Fruit fly (Drosophila melanogaster) whole organism, embryonic: Measurements from ENCODE around the gene CG4951.

Experiments used
- Abd-B ChIP-seq: fragments of 200-800 bp; sonication (Bioruptor generic); optimal IDR thresholded peaks from 2 replicates; lab custom pipeline; 2018; ENCODE audit warnings: missing biosample characterization, mild to moderate bottlenecking, missing genetic modification characterization, moderate library complexity
- B-H2 ChIP-seq: fragments of 200-800 bp; sonication (Bioruptor generic); optimal IDR thresholded peaks from 2 replicates; lab custom pipeline; 2018; ENCODE audit warnings: missing biosample characterization, mild to moderate bottlenecking, missing genetic modification characterization
- Bdp1 ChIP-seq: fragments of 200-800 bp; sonication (Bioruptor generic); optimal IDR thresholded peaks from 3 replicates; lab custom pipeline; 2016; ENCODE audit warnings: missing biosample characterization, missing genetic modification characterization
- Blimp-1 ChIP-seq: fragments of 200-800 bp; sonication (Bioruptor generic); optimal IDR thresholded peaks from 3 replicates; lab custom pipeline; 2018; ENCODE audit warnings: missing biosample characterization, missing genetic modification characterization, mild to moderate bottlenecking, moderate library complexity, missing genetic modification reagents
- CG10274 ChIP-seq: fragments of 200-800 bp; sonication (Bioruptor generic); optimal IDR thresholded peaks from 3 replicates; lab custom pipeline; 2017; ENCODE audit warnings: missing biosample characterization, mild to moderate bottlenecking, missing genetic modification characterization
- CG11093 ChIP-seq: fragments of 200-800 bp; sonication (Bioruptor generic); IDR thresholded peaks from 3 replicates; pipeline ENCODE4 v1.3.6; 2022; ENCODE audit warnings: missing biosample characterization, missing genetic modification characterization
- CG12219 ChIP-seq: fragments of 200-800 bp; sonication (Bioruptor generic); optimal IDR thresholded peaks from 3 replicates; lab custom pipeline; 2018; ENCODE audit warnings: missing biosample characterization, mild to moderate bottlenecking, missing genetic modification characterization
- CG13424 ChIP-seq: fragments of 200-800 bp; sonication (Bioruptor generic); optimal IDR thresholded peaks from 2 replicates; lab custom pipeline; 2019; ENCODE audit warnings: missing biosample characterization, mild to moderate bottlenecking, missing genetic modification characterization, moderate library complexity
- CG13624 ChIP-seq: fragments of 200-800 bp; sonication (Bioruptor generic); optimal IDR thresholded peaks from 2 replicates; lab custom pipeline; 2016; ENCODE audit warnings: missing biosample characterization, missing genetic modification characterization
- CG16813 ChIP-seq: fragments of 200-800 bp; sonication (Bioruptor generic); IDR thresholded peaks from 3 replicates; pipeline ENCODE4 v1.3.6; 2022; ENCODE audit warnings: missing biosample characterization, missing genetic modification characterization; ENCODE audit not compliant: partially characterized antibody
- CG17612 ChIP-seq: fragments of 200-800 bp; sonication (Bioruptor generic); IDR thresholded peaks from 2 replicates; pipeline ENCODE4 v1.3.6; 2022; ENCODE audit warnings: missing biosample characterization, missing genetic modification characterization
- CG30403 ChIP-seq: fragments of 200-800 bp; sonication (Bioruptor generic); optimal IDR thresholded peaks from 3 replicates; lab custom pipeline; 2016; ENCODE audit warnings: missing biosample characterization, missing genetic modification characterization
- CG30431 ChIP-seq: fragments of 200-800 bp; sonication (Bioruptor generic); optimal IDR thresholded peaks from 2 replicates; lab custom pipeline; 2017; ENCODE audit warnings: missing biosample characterization, missing genetic modification characterization
- CG32767 ChIP-seq: fragments of 200-800 bp; sonication (Bioruptor generic); IDR thresholded peaks from 2 replicates; pipeline ENCODE4 v1.3.6; 2022; ENCODE audit warnings: missing biosample characterization, missing genetic modification characterization
- CG32772 ChIP-seq: fragments of 200-800 bp; sonication (Bioruptor generic); IDR thresholded peaks from 2 replicates; pipeline ENCODE4 v1.3.6; 2022; ENCODE audit warnings: missing biosample characterization, missing genetic modification characterization
- CG3847 ChIP-seq: fragments of 200-800 bp; sonication (Bioruptor generic); IDR thresholded peaks from 2 replicates; pipeline ENCODE4 v1.3.6; 2022; ENCODE audit warnings: missing biosample characterization, missing genetic modification characterization
- CG4328 ChIP-seq: fragments of 200-800 bp; sonication (Bioruptor generic); optimal IDR thresholded peaks from 3 replicates; lab custom pipeline; 2017; ENCODE audit warnings: missing biosample characterization, missing genetic modification reagents, missing genetic modification characterization
- CG4707 ChIP-seq: fragments of 200-800 bp; sonication (Bioruptor generic); optimal IDR thresholded peaks from 2 replicates; lab custom pipeline; 2018; ENCODE audit warnings: missing biosample characterization, mild to moderate bottlenecking, missing genetic modification characterization, moderate library complexity
- CG5245 ChIP-seq: fragments of 200-800 bp; sonication (Bioruptor generic); optimal IDR thresholded peaks from 3 replicates; lab custom pipeline; 2016; ENCODE audit warnings: missing biosample characterization, missing genetic modification characterization
- CG6254 ChIP-seq: fragments of 200-800 bp; sonication (Bioruptor generic); optimal IDR thresholded peaks from 3 replicates; lab custom pipeline; 2017; ENCODE audit warnings: mild to moderate bottlenecking, missing biosample characterization, missing genetic modification reagents, missing genetic modification characterization
- CG9215 ChIP-seq: fragments of 200-800 bp; sonication (Bioruptor generic); IDR thresholded peaks from 2 replicates; pipeline ENCODE4 v1.3.6; 2022; ENCODE audit warnings: missing biosample characterization, missing genetic modification characterization
- CG9876 ChIP-seq: fragments of 200-800 bp; sonication (Bioruptor generic); optimal IDR thresholded peaks from 2 replicates; lab custom pipeline; 2016; ENCODE audit warnings: missing biosample characterization, missing genetic modification characterization
- CG9932 ChIP-seq: fragments of 200-800 bp; sonication (Bioruptor generic); IDR thresholded peaks from 2 replicates; pipeline ENCODE4 v1.3.6; 2022; ENCODE audit warnings: missing biosample characterization, missing genetic modification characterization
- Camta ChIP-seq: fragments of 200-800 bp; sonication (Bioruptor generic); optimal IDR thresholded peaks from 2 replicates; lab custom pipeline; 2016; ENCODE audit warnings: missing biosample characterization, missing genetic modification characterization
- CoRest ChIP-seq: fragments of 200-800 bp; sonication (Bioruptor generic); optimal IDR thresholded peaks from 3 replicates; lab custom pipeline; 2018; ENCODE audit warnings: missing biosample characterization, mild to moderate bottlenecking, missing genetic modification characterization, moderate library complexity
- Doc3 ChIP-seq: fragments of 200-800 bp; sonication (Bioruptor generic); IDR thresholded peaks from 3 replicates; pipeline ENCODE4 v1.3.6; 2022; ENCODE audit warnings: missing biosample characterization, missing genetic modification characterization; ENCODE audit not compliant: partially characterized antibody
- Fer3 ChIP-seq: fragments of 200-800 bp; sonication (Bioruptor generic); optimal IDR thresholded peaks from 2 replicates; lab custom pipeline; 2018; ENCODE audit warnings: missing biosample characterization, mild to moderate bottlenecking, missing genetic modification characterization, moderate library complexity
- Gug ChIP-seq: fragments of 200-800 bp; sonication (Bioruptor generic); IDR thresholded peaks from 4 replicates; pipeline ENCODE4 v1.3.6; 2022; ENCODE audit warnings: missing biosample characterization, missing genetic modification characterization
- H2.0 ChIP-seq: fragments of 200-800 bp; sonication (Bioruptor generic); IDR thresholded peaks from 2 replicates; pipeline ENCODE4 v1.3.6; 2022; ENCODE audit warnings: missing biosample characterization, missing genetic modification characterization
- HmgZ ChIP-seq: fragments of 200-800 bp; sonication (Bioruptor generic); optimal IDR thresholded peaks from 2 replicates; lab custom pipeline; 2018; ENCODE audit warnings: missing biosample characterization, mild to moderate bottlenecking, missing genetic modification characterization
- Hmx ChIP-seq: fragments of 200-800 bp; sonication (Bioruptor generic); optimal IDR thresholded peaks from 2 replicates; lab custom pipeline; 2016; ENCODE audit warnings: missing biosample characterization, missing genetic modification characterization
- Mad ChIP-seq: fragments of 200-800 bp; sonication (Bioruptor generic); optimal IDR thresholded peaks from 2 replicates; lab custom pipeline; 2016; ENCODE audit warnings: missing biosample characterization, missing genetic modification characterization
- NFAT ChIP-seq: fragments of 200-800 bp; sonication (Bioruptor generic); IDR thresholded peaks from 2 replicates; pipeline ENCODE4 v1.3.6; 2022; ENCODE audit warnings: missing biosample characterization, missing genetic modification characterization
- Oaz ChIP-seq: fragments of 200-800 bp; sonication (Bioruptor generic); IDR thresholded peaks from 2 replicates; pipeline ENCODE4 v1.3.6; 2022; ENCODE audit warnings: missing biosample characterization, missing genetic modification characterization
- Poxn ChIP-seq: fragments of 200-800 bp; sonication (Bioruptor generic); IDR thresholded peaks from 2 replicates; pipeline ENCODE4 v1.3.6; 2022; ENCODE audit warnings: missing biosample characterization, missing genetic modification characterization
- Ravus ChIP-seq: fragments of 200-800 bp; sonication (Bioruptor generic); IDR thresholded peaks from 2 replicates; pipeline ENCODE4 v1.3.6; 2022; ENCODE audit warnings: missing biosample characterization, missing genetic modification characterization
- Sry-δ ChIP-seq: fragments of 200-800 bp; sonication (Bioruptor generic); optimal IDR thresholded peaks from 2 replicates; lab custom pipeline; 2016; ENCODE audit warnings: missing biosample characterization, missing genetic modification characterization
- cato ChIP-seq: fragments of 200-800 bp; sonication (Bioruptor generic); optimal IDR thresholded peaks from 2 replicates; lab custom pipeline; 2016; ENCODE audit warnings: missing biosample characterization, missing genetic modification characterization, borderline replicate concordance
- croc ChIP-seq: fragments of 200-800 bp; sonication (Bioruptor generic); conservative IDR thresholded peaks from 3 replicates; pipeline ENCODE4 v1.3.6; 2022; ENCODE audit warnings: missing biosample characterization, missing genetic modification characterization
- dmrt99B ChIP-seq: fragments of 200-800 bp; sonication (Bioruptor generic); optimal IDR thresholded peaks from 2 replicates; lab custom pipeline; 2018; ENCODE audit warnings: missing biosample characterization, mild to moderate bottlenecking, missing genetic modification characterization, moderate library complexity
- emc ChIP-seq: fragments of 200-800 bp; sonication (Bioruptor generic); optimal IDR thresholded peaks from 2 replicates; lab custom pipeline; 2016; ENCODE audit warnings: missing biosample characterization, missing genetic modification characterization
- eve ChIP-seq, 2 experiments: fragments of >200 bp; optimal IDR thresholded peaks; 2 replicates each; lab custom pipeline; 2017; ENCODE audit warnings: missing biosample characterization in 2 of 2, missing genetic modification characterization in 2 of 2
- fd102C ChIP-seq: fragments of 200-800 bp; sonication (Bioruptor generic); optimal IDR thresholded peaks from 2 replicates; lab custom pipeline; 2018; ENCODE audit warnings: missing biosample characterization, mild to moderate bottlenecking, missing genetic modification characterization, moderate library complexity
- h ChIP-seq: fragments of >200 bp; optimal IDR thresholded peaks from 2 replicates; lab custom pipeline; 2017
- hb ChIP-seq: fragments of 200-800 bp; sonication (Bioruptor generic); IDR thresholded peaks from 3 replicates; pipeline ENCODE4 v1.3.6; 2022; ENCODE audit warnings: missing biosample characterization, missing genetic modification characterization; ENCODE audit not compliant: partially characterized antibody
- ind ChIP-seq: fragments of 200-800 bp; sonication (Bioruptor generic); optimal IDR thresholded peaks from 3 replicates; lab custom pipeline; 2016; ENCODE audit warnings: missing biosample characterization, missing genetic modification characterization
- insv ChIP-seq, 2 experiments: fragments of 200-800 bp; sonication (Bioruptor generic); optimal IDR thresholded peaks; 3 replicates each; lab custom pipeline; 2016 to 2018; ENCODE audit warnings: missing biosample characterization in 2 of 2, missing genetic modification characterization in 2 of 2
- lilli ChIP-seq: fragments of 200-800 bp; sonication (Bioruptor generic); optimal IDR thresholded peaks from 3 replicates; lab custom pipeline; 2016; ENCODE audit warnings: missing biosample characterization, missing genetic modification characterization
- mam ChIP-seq: fragments of 200-800 bp; sonication (Bioruptor generic); optimal IDR thresholded peaks from 3 replicates; lab custom pipeline; 2016; ENCODE audit warnings: missing biosample characterization, missing genetic modification characterization
- toy ChIP-seq: fragments of 200-800 bp; sonication (Bioruptor generic); IDR thresholded peaks from 2 replicates; pipeline ENCODE4 v1.3.6; 2022; ENCODE audit warnings: missing biosample characterization, missing genetic modification characterization
- tx ChIP-seq: fragments of 200-800 bp; sonication (Bioruptor generic); optimal IDR thresholded peaks from 2 replicates; lab custom pipeline; 2016; ENCODE audit warnings: missing biosample characterization, missing genetic modification characterization
- usp ChIP-seq: fragments of >200 bp; optimal IDR thresholded peaks from 2 replicates; lab custom pipeline; 2017; ENCODE audit warnings: missing biosample characterization, missing genetic modification characterization

The CG4951 gene

DNA sequence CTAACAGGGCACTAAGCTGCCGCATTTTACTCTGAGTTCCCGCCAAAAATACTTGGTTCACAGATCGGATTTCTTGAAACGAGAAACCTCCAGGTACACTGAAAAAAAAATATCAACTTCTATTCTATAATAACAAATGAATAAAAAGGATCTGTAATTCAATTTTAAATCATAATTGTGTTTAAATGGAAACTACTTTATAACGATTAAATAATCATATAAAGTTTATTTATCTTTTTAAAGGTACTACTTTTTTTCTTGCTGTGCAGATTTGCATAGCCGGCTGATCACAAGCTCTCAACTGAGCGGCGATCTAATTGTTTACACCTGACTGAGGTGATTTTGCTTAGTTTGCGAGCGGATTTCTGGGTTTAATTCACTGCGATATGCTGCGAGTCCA lies 33.4 kb upstream of the CG4951 start (continued):
- TF ChIP-seq NFAT (peak; percentile 30; the same call in 1 of the 2 replicates), CG32772 (GFP tag; lab: Robert Waterston, UW) (peak; percentile 77), Camta (no peak), lilli (peak; percentile 62), tx (GFP tag; lab: Kevin White, UChicago) (no peak), CG5245 (no peak), B-H2 (GFP tag; lab: Kevin White, UChicago) (peak; percentile 20), Ravus (GFP tag; lab: Robert Waterston, UW) (peak; percentile 7; the same call in 1 of the 2 replicates), CG13424 (tag; lab: Kevin White, UChicago) (peak; percentile 72), usp (no peak), CG16813 (no peak), Sry-δ (GFP tag; lab: Kevin White, UChicago) (no peak), CG9876 (GFP tag; lab: Kevin White, UChicago) (no peak), CG6254 (GFP tag; lab: Kevin White, UChicago) (no peak), insv (GFP tag; optimal IDR thresholded peaks at IDR 0.05; lab: Kevin White, UChicago) (no peak), Gug (no peak), Poxn (GFP tag; lab: Robert Waterston, UW) (peak; percentile 53; the same call in 1 of the 2 replicates), H2.0 (peak; percentile 49; the same call in 1 of the 2 replicates), croc (GFP tag; lab: Robert Waterston, UW) (peak; percentile 31; the same call in 1 of the 3 replicates), CG32767 (GFP tag; lab: Robert Waterston, UW) (peak; percentile 49; the same call in 1 of the 2 replicates), CG30431 (GFP tag; lab: Kevin White, UChicago) (no peak), CG30403 (GFP tag; lab: Kevin White, UChicago) (peak; percentile 77), toy (GFP tag; lab: Robert Waterston, UW) (no peak), CG3847 (peak; percentile 78), cato (GFP tag; lab: Kevin White, UChicago) (no peak), mam (no peak), emc (no peak), eve (GFP tag; optimal IDR thresholded peaks at IDR 0.05; lab: Kevin White, UChicago) (peak in 1 of 2 experiments; percentile 76), Mad (GFP tag; lab: Kevin White, UChicago) (peak; percentile 6), CG11093 (no peak), ind (peak; percentile 65), hb (GFP tag; lab: Robert Waterston, UW) (no peak), Abd-B (GFP tag; lab: Kevin White, UChicago) (peak; percentile 49), CG9932 (GFP tag; lab: Robert Waterston, UW) (peak; percentile 79), HmgZ (tag; lab: Kevin White, UChicago) (no peak), Fer3 (tag; lab: Kevin White, UChicago) (peak; percentile 69), Oaz (GFP tag; lab: Robert Waterston, UW) (peak; percentile 51), CG10274 (GFP tag; lab: Kevin White, UChicago) (no peak), CG17612 (GFP tag; lab: Robert Waterston, UW) (peak; percentile 54), h (lab: Kevin White, UChicago) (no peak), CG13624 (GFP tag; lab: Kevin White, UChicago) (no peak), CoRest (tag; lab: Kevin White, UChicago) (peak; percentile 84), Hmx (GFP tag; lab: Kevin White, UChicago) (no peak), CG4707 (GFP tag; lab: Kevin White, UChicago) (no peak), dmrt99B (peak; percentile 65), Blimp-1 (GFP tag; lab: Kevin White, UChicago) (peak; percentile 52), CG4328 (no peak), Bdp1 (no peak), fd102C (GFP tag; lab: Kevin White, UChicago) (no peak), CG12219 (no peak), Doc3 (GFP tag; lab: Robert Waterston, UW) (no peak), CG9215 (GFP tag; lab: Robert Waterston, UW) (peak; percentile 73)
